Fruit fly (Drosophila melanogaster) whole organism, wandering third instar larva: ENCODE data around the gene Cyp4ae1.

Source experiments
- Abd-B ChIP-seq: fragments of >200 bp; optimal IDR thresholded peaks from 2 replicates; lab custom pipeline; 2017; ENCODE audit warnings: missing biosample characterization, missing genetic modification characterization
- CG32264 ChIP-seq: fragments of 200-800 bp; sonication (Bioruptor generic); optimal IDR thresholded peaks from 2 replicates; lab custom pipeline; 2016; ENCODE audit warnings: missing biosample characterization, missing genetic modification characterization
- CG9705 ChIP-seq: fragments of 200-800 bp; sonication (Bioruptor generic); optimal IDR thresholded peaks from 2 replicates; lab custom pipeline; 2018; ENCODE audit warnings: missing biosample characterization, mild to moderate bottlenecking, missing genetic modification characterization
- CrebA ChIP-seq: fragments of 200-800 bp; sonication (Bioruptor generic); optimal IDR thresholded peaks from 2 replicates; lab custom pipeline; 2016; ENCODE audit warnings: missing biosample characterization, mild to moderate bottlenecking, missing genetic modification characterization, borderline replicate concordance
- Dfd ChIP-seq: fragments of >200 bp; optimal IDR thresholded peaks from 2 replicates; lab custom pipeline; 2017; ENCODE audit warnings: missing biosample characterization, missing genetic modification characterization
- Dif ChIP-seq: fragments of 200-275, 200-300 bp; sonication (Bioruptor generic); optimal IDR thresholded peaks from 2 replicates; lab custom pipeline; 2018; ENCODE audit warnings: missing biosample characterization, missing genetic modification characterization; ENCODE audit not compliant: partially characterized antibody
- GATAd ChIP-seq: sonication (Bioruptor generic); optimal IDR thresholded peaks from 2 replicates; lab custom pipeline; 2016; ENCODE audit warnings: missing biosample characterization, missing genetic modification characterization
- HLH106 ChIP-seq: fragments of 200-800 bp; optimal IDR thresholded peaks from 3 replicates; lab custom pipeline; 2019; ENCODE audit warnings: missing biosample characterization, mild to moderate bottlenecking, missing genetic modification characterization, moderate library complexity
- Hnf4 ChIP-seq: fragments of 200-800 bp; sonication (Bioruptor generic); optimal IDR thresholded peaks from 2 replicates; lab custom pipeline; 2016; ENCODE audit warnings: missing biosample characterization, mild to moderate bottlenecking, missing genetic modification characterization
- Hr78 ChIP-seq: fragments of >200 bp; optimal IDR thresholded peaks from 2 replicates; lab custom pipeline; 2017; ENCODE audit warnings: missing biosample characterization, missing genetic modification characterization
- Hr83 ChIP-seq: fragments of 200-300 bp; sonication (Bioruptor generic); optimal IDR thresholded peaks from 2 replicates; lab custom pipeline; 2016; ENCODE audit warnings: missing biosample characterization, mild to moderate bottlenecking, missing genetic modification characterization, moderate library complexity; ENCODE audit not compliant: poor library complexity, severe bottlenecking
- Jra ChIP-seq: sonication (Bioruptor generic); optimal IDR thresholded peaks from 2 replicates; lab custom pipeline; 2016; ENCODE audit warnings: missing biosample characterization, missing genetic modification characterization
- Mio ChIP-seq: sonication (Bioruptor generic); optimal IDR thresholded peaks from 2 replicates; lab custom pipeline; 2016; ENCODE audit warnings: missing biosample characterization, missing genetic modification characterization
- Myc ChIP-seq: fragments of >200 bp; optimal IDR thresholded peaks from 2 replicates; lab custom pipeline; 2017
- N ChIP-seq: fragments of >200 bp; optimal IDR thresholded peaks from 2 replicates; lab custom pipeline; 2018; ENCODE audit warnings: missing biosample characterization, missing external identifiers, missing genetic modification characterization
- OdsH ChIP-seq: fragments of 200-800 bp; sonication (Bioruptor generic); optimal IDR thresholded peaks from 2 replicates; lab custom pipeline; 2016; ENCODE audit warnings: missing biosample characterization, mild to moderate bottlenecking, missing genetic modification characterization
- Rel ChIP-seq, 2 experiments: fragments of 200-800 bp; sonication (Bioruptor generic) in 1 of 2; optimal IDR thresholded peaks; 2 replicates in 1 of 2; 3 replicates in 1 of 2; lab custom pipeline; 2016 to 2019; ENCODE audit warnings: mild to moderate bottlenecking in 2 of 2, missing biosample characterization in 2 of 2, missing genetic modification characterization in 2 of 2, moderate library complexity in 1 of 2
- Sp1 ChIP-seq: fragments of 200-800 bp; sonication (Bioruptor generic); optimal IDR thresholded peaks from 3 replicates; lab custom pipeline; 2019; ENCODE audit warnings: missing biosample characterization, mild to moderate bottlenecking, missing genetic modification characterization, moderate library complexity
- Vsx2 ChIP-seq: fragments of 200-300, 225-300 bp; sonication (Bioruptor generic); optimal IDR thresholded peaks from 2 replicates; lab custom pipeline; 2018; ENCODE audit warnings: missing biosample characterization, missing genetic modification characterization; ENCODE audit not compliant: partially characterized antibody
- br ChIP-seq: fragments of 200-800 bp; sonication (Bioruptor generic); optimal IDR thresholded peaks from 2 replicates; lab custom pipeline; 2016; ENCODE audit warnings: missing biosample characterization, missing genetic modification characterization
- brk ChIP-seq: fragments of 200-800 bp; sonication (Bioruptor generic); optimal IDR thresholded peaks from 2 replicates; lab custom pipeline; 2016; ENCODE audit warnings: missing biosample characterization, mild to moderate bottlenecking, missing genetic modification characterization
- dl ChIP-seq, 2 experiments: fragments of 175-275, 200-275 bp in 1 of 2; fragments of 200-275 bp in 1 of 2; sonication (Bioruptor generic); optimal IDR thresholded peaks; lab custom pipeline; 2018; ENCODE audit warnings: mild to moderate bottlenecking in 2 of 2, missing biosample characterization in 2 of 2, missing genetic modification characterization in 2 of 2, moderate library complexity in 2 of 2; ENCODE audit not compliant: partially characterized antibody in 2 of 2, insufficient read depth in 1 of 2
- dmrt93B ChIP-seq: fragments of 200-800 bp; sonication (Bioruptor generic); optimal IDR thresholded peaks from 2 replicates; lab custom pipeline; 2018; ENCODE audit warnings: missing biosample characterization, mild to moderate bottlenecking, missing genetic modification characterization
- dsf ChIP-seq: sonication (Bioruptor generic); optimal IDR thresholded peaks from 2 replicates; lab custom pipeline; 2016; ENCODE audit warnings: missing biosample characterization, missing genetic modification characterization, borderline replicate concordance
- ey ChIP-seq: fragments of 200-800 bp; sonication (Bioruptor generic); optimal IDR thresholded peaks from 2 replicates; lab custom pipeline; 2016; ENCODE audit warnings: missing biosample characterization, missing genetic modification characterization
- foxo ChIP-seq, 2 experiments: fragments of 200-800 bp; sonication (Bioruptor generic); optimal IDR thresholded peaks; 2 replicates in 1 of 2; 3 replicates in 1 of 2; lab custom pipeline; 2016 to 2017; ENCODE audit warnings: missing biosample characterization in 2 of 2, missing genetic modification characterization in 2 of 2
- fru ChIP-seq: fragments of 200-800 bp; sonication (Bioruptor generic); optimal IDR thresholded peaks from 3 replicates; lab custom pipeline; 2016; ENCODE audit warnings: missing biosample characterization, mild to moderate bottlenecking, missing genetic modification characterization
- h ChIP-seq: fragments of 200-800 bp; sonication (Bioruptor generic); optimal IDR thresholded peaks from 3 replicates; lab custom pipeline; 2016; ENCODE audit warnings: missing biosample characterization, mild to moderate bottlenecking, missing genetic modification characterization
- jim ChIP-seq: fragments of 175-275, 200-325 bp; sonication (Bioruptor generic); optimal IDR thresholded peaks from 2 replicates; lab custom pipeline; 2016; ENCODE audit warnings: missing biosample characterization, mild to moderate bottlenecking, missing genetic modification characterization
- lola ChIP-seq: fragments of >200 bp; optimal IDR thresholded peaks from 2 replicates; lab custom pipeline; 2017; ENCODE audit warnings: missing biosample characterization, missing genetic modification characterization
- pan ChIP-seq: fragments of >200 bp; optimal IDR thresholded peaks from 2 replicates; lab custom pipeline; 2017
- psq ChIP-seq: fragments of 200-800 bp; sonication (Bioruptor generic); optimal IDR thresholded peaks from 3 replicates; lab custom pipeline; 2017; ENCODE audit warnings: missing biosample characterization, mild to moderate bottlenecking, missing genetic modification characterization, moderate library complexity
- rgr ChIP-seq: fragments of 200-800 bp; sonication (Bioruptor generic); optimal IDR thresholded peaks from 3 replicates; lab custom pipeline; 2016; ENCODE audit warnings: missing biosample characterization, mild to moderate bottlenecking, missing genetic modification characterization
- sage ChIP-seq: fragments of 200-800 bp; sonication (Bioruptor generic); optimal IDR thresholded peaks from 2 replicates; lab custom pipeline; 2016; ENCODE audit warnings: missing biosample characterization, mild to moderate bottlenecking, missing genetic modification characterization
- sv ChIP-seq: fragments of 200-800 bp; sonication (Bioruptor generic); optimal IDR thresholded peaks from 3 replicates; lab custom pipeline; 2016; ENCODE audit warnings: missing biosample characterization, missing genetic modification characterization
- tai ChIP-seq: sonication (Bioruptor generic); optimal IDR thresholded peaks from 2 replicates; lab custom pipeline; 2016; ENCODE audit warnings: missing biosample characterization, missing genetic modification characterization
- usp ChIP-seq: fragments of >200 bp; optimal IDR thresholded peaks from 2 replicates; lab custom pipeline; 2017; ENCODE audit warnings: missing biosample characterization, missing genetic modification characterization
- woc ChIP-seq: sonication (Bioruptor generic); optimal IDR thresholded peaks from 2 replicates; lab custom pipeline; 2016; ENCODE audit warnings: missing biosample characterization, mild to moderate bottlenecking, missing genetic modification characterization

The Cyp4ae1 gene

DNA sequence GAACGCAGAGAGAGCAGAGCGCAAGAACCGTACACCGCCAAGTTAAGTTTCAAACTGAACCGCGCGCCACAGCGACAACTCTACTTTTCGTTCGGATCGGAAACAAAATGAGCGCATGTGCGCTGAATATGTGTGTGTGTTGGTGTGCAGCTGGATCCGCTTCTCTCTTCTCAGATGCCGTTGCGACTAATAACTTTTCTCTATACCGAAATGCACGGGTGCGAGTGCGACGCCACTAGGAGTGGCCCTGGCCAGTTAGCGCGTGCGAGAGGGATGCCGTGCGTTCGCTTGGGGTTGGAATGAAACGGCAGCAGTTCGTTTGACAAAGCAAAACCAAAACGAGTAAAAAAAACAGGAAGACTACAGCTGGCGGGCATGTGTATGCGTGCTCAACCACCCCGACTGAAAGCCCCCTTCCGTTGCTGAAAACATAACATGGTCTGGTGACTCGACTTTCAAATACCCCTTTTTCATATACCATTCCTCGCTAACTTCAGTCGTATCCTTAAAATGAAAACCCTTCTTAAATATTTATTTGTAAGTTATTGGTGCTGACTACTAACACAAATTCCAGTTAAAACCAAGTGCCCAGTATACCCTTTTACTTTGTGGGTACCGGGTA, 41.9 kb upstream of the Cyp4ae1 start:
- TF ChIP-seq tai (GFP tag; lab: Kevin White, UChicago) (peak; percentile 99), ey (peak; percentile 100), pan (lab: Kevin White, UChicago) (peak; percentile 91), Hr83 (GFP tag; lab: Kevin White, UChicago) (peak; percentile 98), Vsx2 (peak; percentile 72), rgr (GFP tag; lab: Kevin White, UChicago) (peak; percentile 100), OdsH (GFP tag; lab: Kevin White, UChicago) (peak; percentile 100), CG32264 (GFP tag; lab: Kevin White, UChicago) (peak; percentile 100), br (peak; percentile 100), CrebA (GFP tag; lab: Kevin White, UChicago) (peak; percentile 98), jim (GFP tag; lab: Kevin White, UChicago) (peak; percentile 99), Sp1 (GFP tag; lab: Kevin White, UChicago) (peak; percentile 100), Dfd (GFP tag; lab: Kevin White, UChicago) (peak; percentile 98), CG9705 (GFP tag; lab: Kevin White, UChicago) (peak; percentile 100), usp (peak; percentile 13), Abd-B (no peak), Hr78 (GFP tag; lab: Kevin White, UChicago) (no peak), N (GFP tag; lab: Kevin White, UChicago) (no peak), Hnf4 (GFP tag; lab: Kevin White, UChicago) (peak; percentile 100), sv (peak; percentile 100), HLH106 (tag; lab: Kevin White, UChicago) (peak; percentile 100), Mio (GFP tag; lab: Kevin White, UChicago) (peak; percentile 96), woc (peak; percentile 100), Myc (no peak), Rel (GFP tag; optimal IDR thresholded peaks at IDR 0.05; lab: Kevin White, UChicago) (peak; percentile 99), Rel (tag; optimal IDR thresholded peaks at IDR 0.05; lab: Kevin White, UChicago) (peak; percentile 98), dsf (GFP tag; lab: Kevin White, UChicago) (peak; percentile 98), brk (peak; percentile 98), lola (GFP tag; lab: Kevin White, UChicago) (no peak), Jra (peak; percentile 99), dmrt93B (GFP tag; lab: Kevin White, UChicago) (peak; percentile 100), psq (GFP tag; lab: Kevin White, UChicago) (peak; percentile 98), Dif (GFP tag; lab: Kevin White, UChicago) (peak; percentile 71), foxo (GFP tag; optimal IDR thresholded peaks at IDR 0.05; lab: Kevin White, UChicago) (peak; percentile 99 to 100), dl (GFP tag; optimal IDR thresholded peaks at IDR 0.05; lab: Kevin White, UChicago; ENCODE audit: insufficient read depth in 1 of 2, partially characterized antibody in 2 of 2) (peak in 1 of 2 experiments; percentile 10), fru (GFP tag; lab: Kevin White, UChicago) (peak; percentile 100), h (peak; percentile 100), GATAd (GFP tag; lab: Kevin White, UChicago) (peak; percentile 99), sage (GFP tag; lab: Kevin White, UChicago) (peak; percentile 99)

DNA sequence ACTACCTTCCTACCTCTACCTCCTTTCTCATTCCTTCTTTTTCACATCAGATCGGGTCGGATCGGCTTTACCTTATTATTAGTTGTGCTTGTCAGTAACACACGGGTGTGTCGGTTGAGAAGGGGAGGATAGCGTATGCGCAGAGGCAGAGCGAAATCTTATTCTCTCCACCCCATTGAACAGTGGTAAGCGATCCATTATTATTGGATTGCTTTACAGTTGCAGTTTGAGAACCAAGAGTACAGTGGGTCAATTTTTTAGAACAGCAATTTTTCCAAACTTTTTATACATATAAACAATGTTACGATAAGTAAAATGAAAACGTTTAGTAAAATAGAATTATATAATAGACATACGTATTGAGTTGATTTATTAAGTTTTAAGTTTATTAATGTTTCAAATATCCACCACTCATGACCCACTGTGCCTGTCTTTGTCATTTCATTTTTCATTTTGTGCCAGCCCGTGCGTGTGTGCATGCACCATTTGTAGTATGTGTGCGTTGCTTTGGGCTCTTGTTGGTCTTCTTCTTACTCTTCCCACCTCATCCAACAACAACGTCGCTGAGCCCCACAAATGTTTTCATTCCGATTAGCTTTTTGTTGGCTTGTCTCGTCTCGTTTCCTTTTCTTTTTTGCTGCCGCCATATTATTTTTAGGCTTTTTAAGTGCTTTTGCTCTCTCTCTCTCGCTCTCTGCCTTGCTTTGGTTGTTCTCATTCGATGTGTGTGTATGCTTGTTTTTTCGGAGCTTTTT, 41.0 kb upstream of the Cyp4ae1 start:
- TF ChIP-seq Hr78 (GFP tag; lab: Kevin White, UChicago) = no peak
- peak; percentile 79 for TF ChIP-seq Vsx2
- peak; percentile 90 for TF ChIP-seq tai (GFP tag; lab: Kevin White, UChicago)
- peak; percentile 92 for TF ChIP-seq Dfd (GFP tag; lab: Kevin White, UChicago)
- no peak for TF ChIP-seq lola (GFP tag; lab: Kevin White, UChicago)
- TF ChIP-seq Sp1 (GFP tag; lab: Kevin White, UChicago) = peak; percentile 99
- peak; percentile 98 for TF ChIP-seq OdsH (GFP tag; lab: Kevin White, UChicago)
- TF ChIP-seq Abd-B = no peak
- TF ChIP-seq Mio (GFP tag; lab: Kevin White, UChicago) = peak; percentile 82
- peak; percentile 95 for TF ChIP-seq br
- TF ChIP-seq N (GFP tag; lab: Kevin White, UChicago) = no peak
- peak; percentile 73 for TF ChIP-seq Dif (GFP tag; lab: Kevin White, UChicago)
- TF ChIP-seq jim (GFP tag; lab: Kevin White, UChicago) = peak; percentile 96
- no peak for TF ChIP-seq CrebA (GFP tag; lab: Kevin White, UChicago)
- peak; percentile 99 for TF ChIP-seq rgr (GFP tag; lab: Kevin White, UChicago)
- peak; percentile 96 for TF ChIP-seq sv
- peak; percentile 96 for TF ChIP-seq Hnf4 (GFP tag; lab: Kevin White, UChicago)
- peak; percentile 98 for TF ChIP-seq Rel (GFP tag; optimal IDR thresholded peaks at IDR 0.05; lab: Kevin White, UChicago)
- TF ChIP-seq Rel (tag; optimal IDR thresholded peaks at IDR 0.05; lab: Kevin White, UChicago) = peak; percentile 93
- peak; percentile 54 to 57 for TF ChIP-seq dl (GFP tag; optimal IDR thresholded peaks at IDR 0.05; lab: Kevin White, UChicago; ENCODE audit: insufficient read depth in 1 of 2, partially characterized antibody in 2 of 2)
- peak; percentile 99 for TF ChIP-seq h
- peak; percentile 98 for TF ChIP-seq dmrt93B (GFP tag; lab: Kevin White, UChicago)
- TF ChIP-seq brk = peak; percentile 97
- TF ChIP-seq CG32264 (GFP tag; lab: Kevin White, UChicago) = peak; percentile 86
- peak; percentile 99 for TF ChIP-seq HLH106 (tag; lab: Kevin White, UChicago)
- TF ChIP-seq fru (GFP tag; lab: Kevin White, UChicago) = peak; percentile 97
- TF ChIP-seq pan (lab: Kevin White, UChicago) = no peak
- TF ChIP-seq foxo (GFP tag; optimal IDR thresholded peaks at IDR 0.05; lab: Kevin White, UChicago) = peak in 1 of 2 experiments; percentile 98
- peak; percentile 92 for TF ChIP-seq Jra
- peak; percentile 89 for TF ChIP-seq woc
- TF ChIP-seq CG9705 (GFP tag; lab: Kevin White, UChicago) = peak; percentile 99
- peak; percentile 88 for TF ChIP-seq GATAd (GFP tag; lab: Kevin White, UChicago)
- peak; percentile 97 for TF ChIP-seq ey
- TF ChIP-seq sage (GFP tag; lab: Kevin White, UChicago) = peak; percentile 98
- TF ChIP-seq dsf (GFP tag; lab: Kevin White, UChicago) = peak; percentile 88
- TF ChIP-seq Myc = no peak
- TF ChIP-seq usp = no peak
